Worm (Caenorhabditis elegans) whole organism, L3 larva: ENCODE data around the gene sru-27.

Experiments used
- R02D3.7 ChIP-seq: fragments of 150-350 bp; optimal IDR thresholded peaks from 2 replicates; lab custom pipeline; 2014; ENCODE audit warnings: missing biosample characterization, missing genetic modification characterization
- ZK546.5 ChIP-seq: sonication (generic microtip); optimal IDR thresholded peaks from 2 replicates; lab custom pipeline; 2017; ENCODE audit warnings: missing biosample characterization, missing genetic modification characterization
- aly-2 ChIP-seq: fragments of 150-350 bp; optimal IDR thresholded peaks from 2 replicates; lab custom pipeline; 2014; ENCODE audit warnings: missing biosample characterization, missing genetic modification characterization
- ama-1 ChIP-seq: fragments of 150-350 bp; optimal IDR thresholded peaks from 2 replicates; lab custom pipeline; 2018
- ceh-16 ChIP-seq: sonication (generic microtip); optimal IDR thresholded peaks from 2 replicates; lab custom pipeline; 2017; ENCODE audit warnings: missing biosample characterization, missing genetic modification characterization
- ceh-28 ChIP-seq: fragments of 150-350 bp; optimal IDR thresholded peaks from 2 replicates; lab custom pipeline; 2014; ENCODE audit warnings: missing biosample characterization, missing genetic modification reagents, missing genetic modification characterization
- ceh-82 ChIP-seq: fragments of 150-350 bp; optimal IDR thresholded peaks from 2 replicates; lab custom pipeline; 2014; ENCODE audit warnings: missing biosample characterization, missing genetic modification characterization
- ceh-9 ChIP-seq: sonication (generic microtip); optimal IDR thresholded peaks from 2 replicates; lab custom pipeline; 2018; ENCODE audit warnings: missing biosample characterization, missing genetic modification characterization
- egl-5 ChIP-seq: fragments of 150-350 bp; optimal IDR thresholded peaks from 2 replicates; lab custom pipeline; 2017; ENCODE audit warnings: missing biosample characterization, missing genetic modification reagents, missing genetic modification characterization, inconsistent platforms
- elt-1 ChIP-seq: fragments of 150-350 bp; optimal IDR thresholded peaks from 2 replicates; lab custom pipeline; 2014; ENCODE audit warnings: missing biosample characterization, missing genetic modification characterization
- elt-2 ChIP-seq: sonication (generic microtip); optimal IDR thresholded peaks from 2 replicates; lab custom pipeline; 2016; ENCODE audit warnings: missing genetic modification reagents, mild to moderate bottlenecking, missing genetic modification characterization, missing compliant biosample characterization
- elt-3 ChIP-seq, 3 experiments: fragments of 150-350 bp in 1 of 3; sonication (generic microtip) in 2 of 3; optimal IDR thresholded peaks; 2 replicates in 2 of 3; 4 replicates in 1 of 3; lab custom pipeline; 2014 to 2017; ENCODE audit warnings: missing biosample characterization in 3 of 3, missing genetic modification characterization in 3 of 3
- fkh-10 ChIP-seq: sonication (generic microtip); optimal IDR thresholded peaks from 2 replicates; lab custom pipeline; 2017; ENCODE audit warnings: missing biosample characterization, missing genetic modification reagents, missing genetic modification characterization
- fkh-2 ChIP-seq: fragments of 150-350 bp; optimal IDR thresholded peaks from 2 replicates; lab custom pipeline; 2014; ENCODE audit warnings: missing biosample characterization, missing genetic modification reagents, missing genetic modification characterization
- fos-1 ChIP-seq: fragments of 150-350 bp; optimal IDR thresholded peaks from 2 replicates; lab custom pipeline; 2014; ENCODE audit warnings: missing biosample characterization, missing genetic modification characterization
- jun-1 ChIP-seq: fragments of 150-350 bp; optimal IDR thresholded peaks from 2 replicates; lab custom pipeline; 2014; ENCODE audit warnings: missing biosample characterization, missing genetic modification reagents, missing genetic modification characterization
- lin-15B ChIP-seq: fragments of 150-350 bp; optimal IDR thresholded peaks from 2 replicates; lab custom pipeline; 2014; ENCODE audit warnings: missing biosample characterization, missing genetic modification characterization
- lin-39 ChIP-seq: fragments of 150-350 bp; optimal IDR thresholded peaks from 2 replicates; lab custom pipeline; 2018; ENCODE audit warnings: missing biosample characterization, missing genetic modification reagents, missing genetic modification characterization
- lsy-12 ChIP-seq: sonication (generic microtip); optimal IDR thresholded peaks from 2 replicates; lab custom pipeline; 2016; ENCODE audit warnings: mild to moderate bottlenecking, missing genetic modification characterization, missing compliant biosample characterization
- mdl-1 ChIP-seq: fragments of 150-350 bp; optimal IDR thresholded peaks from 2 replicates; lab custom pipeline; 2014; ENCODE audit warnings: missing biosample characterization, missing genetic modification characterization
- mml-1 ChIP-seq: fragments of 150-350 bp; sonication (generic microtip); optimal IDR thresholded peaks from 3 replicates; lab custom pipeline; 2014; ENCODE audit warnings: missing biosample characterization, missing genetic modification characterization
- nfya-1 ChIP-seq: sonication (generic microtip); optimal IDR thresholded peaks from 2 replicates; lab custom pipeline; 2017; ENCODE audit warnings: missing genetic modification characterization, mild to moderate bottlenecking, missing compliant biosample characterization, antibody characterized with exemption, moderate library complexity; ENCODE audit not compliant: insufficient read depth
- nhr-237 ChIP-seq: fragments of 150-350 bp; optimal IDR thresholded peaks from 2 replicates; lab custom pipeline; 2014; ENCODE audit warnings: missing biosample characterization, missing genetic modification characterization
- nhr-25 ChIP-seq: sonication (generic microtip); optimal IDR thresholded peaks from 2 replicates; lab custom pipeline; 2017; ENCODE audit warnings: missing biosample characterization, missing genetic modification characterization
- nhr-28 ChIP-seq: fragments of 150-350 bp; optimal IDR thresholded peaks from 2 replicates; lab custom pipeline; 2014; ENCODE audit warnings: missing biosample characterization, missing genetic modification characterization
- nhr-43 ChIP-seq: sonication (generic microtip); optimal IDR thresholded peaks from 2 replicates; lab custom pipeline; 2016; ENCODE audit warnings: mild to moderate bottlenecking, missing genetic modification characterization, missing compliant biosample characterization; ENCODE audit not compliant: poor library complexity, severe bottlenecking
- nhr-67 ChIP-seq: fragments of 150-350 bp; optimal IDR thresholded peaks from 2 replicates; lab custom pipeline; 2014; ENCODE audit warnings: missing biosample characterization, missing genetic modification characterization
- nhr-76 ChIP-seq: fragments of 150-350 bp; sonication (generic microtip); optimal IDR thresholded peaks from 5 replicates; lab custom pipeline; 2014; ENCODE audit warnings: missing biosample characterization, missing genetic modification characterization
- nhr-77 ChIP-seq: fragments of 150-350 bp; optimal IDR thresholded peaks from 2 replicates; lab custom pipeline; 2014; ENCODE audit warnings: missing biosample characterization, missing genetic modification characterization
- pqm-1 ChIP-seq: fragments of 150-350 bp; optimal IDR thresholded peaks from 2 replicates; lab custom pipeline; 2017; ENCODE audit warnings: missing biosample characterization, missing genetic modification characterization, inconsistent platforms
- skn-1 ChIP-seq: fragments of 150-350 bp; optimal IDR thresholded peaks from 2 replicates; lab custom pipeline; 2014; ENCODE audit warnings: missing biosample characterization, missing genetic modification characterization
- snpc-4 ChIP-seq: fragments of 150-350 bp; optimal IDR thresholded peaks from 2 replicates; lab custom pipeline; 2014; ENCODE audit warnings: missing biosample characterization, missing genetic modification characterization
- unc-62 ChIP-seq: fragments of 150-350 bp; sonication (generic microtip); optimal IDR thresholded peaks from 4 replicates; lab custom pipeline; 2014; ENCODE audit warnings: missing biosample characterization, missing genetic modification reagents, missing genetic modification characterization
- zag-1 ChIP-seq: fragments of 150-350 bp; optimal IDR thresholded peaks from 2 replicates; lab custom pipeline; 2014; ENCODE audit warnings: missing biosample characterization, missing genetic modification characterization
- ztf-11 ChIP-seq: fragments of 150-350 bp; optimal IDR thresholded peaks from 2 replicates; lab custom pipeline; 2014; ENCODE audit warnings: missing biosample characterization, missing genetic modification characterization
- ztf-4 ChIP-seq: fragments of 150-350 bp; optimal IDR thresholded peaks from 2 replicates; lab custom pipeline; 2014; ENCODE audit warnings: missing biosample characterization, missing genetic modification characterization

sru-27 gene

ce11 chrV:1511537-1511936 lies 12.3 kb downstream of the sru-27 start, which contains the start of gene nhr-260:
Gene nhr-260 (minus strand): TSS chrV:1511637.
- TF ChIP-seq unc-62 (GFP tag; lab: Kevin White, UChicago) (no peak), elt-2 (tag; lab: Kevin White, UChicago) (no peak), nhr-76 (tag; lab: Kevin White, UChicago) (no peak), ztf-11 (tag; lab: Kevin White, UChicago) (no peak), ceh-16 (tag; lab: Kevin White, UChicago) (no peak), nhr-237 (tag; lab: Kevin White, UChicago) (no peak)

- no peak for TF ChIP-seq mml-1
- TF ChIP-seq elt-3 (tag; optimal IDR thresholded peaks at IDR 0.05; lab: Kevin White, UChicago), result no peak
- TF ChIP-seq nhr-43, result no peak
- TF ChIP-seq nfya-1, result no peak
- no peak for TF ChIP-seq ceh-28
- TF ChIP-seq fos-1 (tag; lab: Kevin White, UChicago), result no peak
- no peak for TF ChIP-seq nhr-67 (tag; lab: Kevin White, UChicago)
- no peak for TF ChIP-seq skn-1 (tag; lab: Kevin White, UChicago)
- TF ChIP-seq jun-1 (tag; lab: Kevin White, UChicago), result no peak
- no peak for TF ChIP-seq mdl-1
- no peak for TF ChIP-seq lsy-12 (tag; lab: Kevin White, UChicago)
- no peak for TF ChIP-seq ztf-11 (tag; lab: Kevin White, UChicago)
- TF ChIP-seq ceh-82 (tag; lab: Kevin White, UChicago), result no peak
- no peak for TF ChIP-seq lin-39 (tag; lab: Kevin White, UChicago)
- no peak for TF ChIP-seq ztf-4 (tag; lab: Kevin White, UChicago)
- no peak for TF ChIP-seq nhr-76 (tag; lab: Kevin White, UChicago)
- TF ChIP-seq zag-1 (tag; lab: Kevin White, UChicago), result no peak
- TF ChIP-seq, all 47 proteins: peak for 0
Measured at ce11 chrV:1521845-1522244, 22.6 kb downstream of the sru-27 start, which contains the start of gene str-240. Gene str-240 (minus strand): TSS chrV:1521945.

- no peak for TF ChIP-seq ceh-9 (tag; lab: Kevin White, UChicago)
- no peak for TF ChIP-seq snpc-4 (tag; lab: Kevin White, UChicago)
- no peak for TF ChIP-seq egl-5
- no peak for TF ChIP-seq ceh-82 (tag; lab: Kevin White, UChicago)
- no peak for TF ChIP-seq aly-2 (tag; lab: Kevin White, UChicago)
- no peak for TF ChIP-seq lin-39 (tag; lab: Kevin White, UChicago)
- no peak for TF ChIP-seq ama-1 (lab: Kevin White, UChicago)
Measured at ce11 chrV:1522485-1522884, 23.2 kb downstream of the sru-27 start, which contains the start of gene str-243. Gene str-243 (plus strand): TSS chrV:1522785.

DNA sequence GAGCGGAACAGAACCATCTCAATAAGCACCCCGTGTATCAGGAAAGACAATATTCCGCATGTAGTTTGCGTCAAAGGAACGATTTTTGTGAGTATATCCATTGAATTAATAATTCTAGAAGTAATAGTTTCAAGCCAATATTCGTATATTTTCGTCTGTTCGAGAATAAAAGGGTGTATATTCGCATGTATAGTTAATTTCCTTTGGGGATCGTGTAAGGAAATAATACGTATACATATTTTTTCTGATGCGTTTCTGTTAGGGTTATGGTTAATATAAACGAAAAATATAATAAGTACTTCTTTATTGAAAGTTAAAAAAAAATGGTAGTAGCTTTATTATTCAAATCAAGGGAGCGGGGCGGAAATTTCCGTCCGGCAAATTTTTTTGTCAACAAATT lies 28.7 kb downstream of the sru-27 start, which contains the start of gene str-236:
str-236 (minus strand) TSS at position 101 of the 400 bp plus-strand sequence.
- TF ChIP-seq nhr-28, result no peak
- TF ChIP-seq elt-2 (tag; lab: Kevin White, UChicago), result no peak
- no peak for TF ChIP-seq nfya-1
- TF ChIP-seq pqm-1 (tag; lab: Kevin White, UChicago), result no peak
- TF ChIP-seq lsy-12 (tag; lab: Kevin White, UChicago), result no peak
- no peak for TF ChIP-seq ama-1 (lab: Kevin White, UChicago)
- TF ChIP-seq lin-15B, result no peak
- no peak for TF ChIP-seq R02D3.7 (tag; lab: Kevin White, UChicago)
- TF ChIP-seq nhr-25, result no peak
- no peak for TF ChIP-seq nhr-67 (tag; lab: Kevin White, UChicago)
- TF ChIP-seq ZK546.5 (tag; lab: Kevin White, UChicago), result no peak
- TF ChIP-seq nhr-43, result no peak
- no peak for TF ChIP-seq mdl-1
- TF ChIP-seq nhr-77 (tag; lab: Kevin White, UChicago), result no peak
- TF ChIP-seq mml-1, result no peak
- TF ChIP-seq elt-1 (tag; lab: Kevin White, UChicago), result no peak
- TF ChIP-seq fkh-10 (GFP tag; lab: Kevin White, UChicago), result no peak

ce11 chrV:1531159-1531558 lies 31.9 kb downstream of the sru-27 start, which contains the start of gene K02H11.4:
Gene K02H11.4 (minus strand): TSS chrV:1531259.
- TF ChIP-seq mml-1 (no peak), ama-1 (lab: Kevin White, UChicago) (no peak), fkh-2 (tag; lab: Kevin White, UChicago) (no peak), ZK546.5 (tag; lab: Kevin White, UChicago) (no peak)
